Worm (Caenorhabditis elegans): ENCODE data around the gene jmjd-1.2.

DNA sequence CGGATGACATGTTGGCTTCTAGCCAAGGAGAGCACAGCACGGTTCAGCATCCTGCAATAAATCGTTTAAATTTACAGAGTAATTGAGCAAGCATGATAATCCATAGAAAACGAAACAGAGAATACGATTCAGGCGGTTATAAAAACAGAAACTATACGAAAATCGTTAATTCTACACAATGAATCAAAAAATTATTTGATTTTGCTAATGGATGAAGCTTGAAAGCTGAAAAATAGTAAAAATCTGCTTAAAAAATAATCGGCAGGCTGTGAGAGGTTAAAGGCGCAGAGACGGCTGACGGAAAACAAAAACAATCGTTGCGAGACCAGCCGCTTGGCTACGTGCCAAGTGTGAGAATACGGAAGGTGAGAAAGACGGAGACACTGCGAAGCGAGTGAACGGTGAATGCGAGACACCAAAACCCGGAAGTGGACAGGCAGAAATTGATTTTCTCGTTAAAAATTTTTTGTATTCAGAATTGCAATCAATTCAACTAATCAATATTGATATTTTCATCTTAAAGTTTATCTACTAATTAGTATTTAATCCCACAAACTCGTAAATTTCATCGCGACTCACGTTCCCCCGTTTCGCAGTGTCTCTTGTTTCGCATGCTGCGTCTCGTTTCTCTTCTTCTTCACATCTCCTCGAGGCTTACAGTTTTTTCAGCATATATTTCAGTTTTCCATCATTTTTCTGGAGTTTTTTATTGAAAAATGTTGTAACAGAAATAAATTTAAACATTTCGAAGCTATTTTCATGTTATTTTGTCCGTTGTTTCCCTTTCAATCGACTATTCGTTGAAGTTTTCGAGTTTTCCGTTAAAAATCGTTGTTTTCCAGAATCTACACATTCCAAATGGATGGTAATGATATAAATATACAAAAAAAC, at the start of gene jmjd-1.2, which contains the start of gene F29B9.11:
- TF ChIP-seq pha-4 (tag; optimal IDR thresholded peaks at IDR 0.05) = no peak
- peak; percentile 86 for TF ChIP-seq ceh-91 (GFP tag; IDR thresholded peaks at IDR 0.05)
- peak in 1 of 3 experiments; percentile 67 for TF ChIP-seq lin-35 (GFP tag; optimal IDR thresholded peaks at IDR 0.05)
- no peak for TF ChIP-seq mxl-1 (tag; optimal IDR thresholded peaks at IDR 0.05)
- no peak for TF ChIP-seq attf-6 (GFP tag; IDR thresholded peaks at IDR 0.05)
- TF ChIP-seq lir-1 (GFP tag; conservative IDR thresholded peaks at IDR 0.05) = peak; percentile 80
- peak; percentile 96 for TF ChIP-seq dox-1 (GFP tag; IDR thresholded peaks at IDR 0.05)

Measured in whole organism, young adult.